Worm (Caenorhabditis elegans): ENCODE measurements around the gene W03A5.6.

DNA sequence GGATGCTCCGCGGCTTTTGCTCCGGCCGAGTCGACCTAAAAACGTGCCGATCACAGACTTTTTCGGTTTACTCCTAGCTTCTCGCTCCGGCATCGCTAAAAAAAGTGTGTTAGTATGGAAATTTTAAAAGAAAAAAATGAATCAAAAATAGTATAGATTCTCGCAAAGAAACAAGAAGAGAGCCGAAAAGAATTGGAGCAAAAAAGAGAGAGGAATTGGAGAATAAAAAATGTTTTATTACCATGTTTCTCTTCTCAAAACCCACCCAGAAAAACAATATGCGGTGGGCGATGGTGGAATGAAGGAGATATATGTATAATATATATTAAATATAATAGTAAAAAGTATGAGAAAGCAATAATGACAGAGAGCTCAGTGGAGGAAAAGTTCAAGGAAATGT is at the start of gene W03A5.6:
- TF ChIP-seq pqm-1 (tag; optimal IDR thresholded peaks at IDR 0.05) (no peak), fkh-10 (GFP tag; optimal IDR thresholded peaks at IDR 0.05) (no peak), nhr-11 (tag; optimal IDR thresholded peaks at IDR 0.05) (no peak), pha-4 (tag; optimal IDR thresholded peaks at IDR 0.05) (no peak), pag-3 (tag; optimal IDR thresholded peaks at IDR 0.05; ENCODE audit: borderline replicate concordance) (no peak)
